Fruit fly (Drosophila melanogaster): Measurements from ENCODE around the gene CG4022.
A peak's percentile ranks its signal among the peaks of the same experiment; 100 is the strongest.

The CG4022 gene

dm6 chr3L:9422636-9423419 lies 12.2 kb upstream of the CG4022 start, which contains the start of gene aay (continued):
- TF ChIP-seq hkb (optimal IDR thresholded peaks at IDR 0.05) (no peak), hkb (GFP tag; IDR thresholded peaks at IDR 0.05) (peak; percentile 99), Spps (tag; optimal IDR thresholded peaks at IDR 0.05) (peak; percentile 98), sens-2 (GFP tag; IDR thresholded peaks at IDR 0.05) (peak; percentile 96), sug (tag; optimal IDR thresholded peaks at IDR 0.05) (peak; percentile 98), Doc3 (GFP tag; IDR thresholded peaks at IDR 0.05; ENCODE audit: partially characterized antibody) (no peak), CG3838 (GFP tag; optimal IDR thresholded peaks at IDR 0.05) (peak; percentile 97), CG12942 (GFP tag; optimal IDR thresholded peaks at IDR 0.05) (peak; percentile 99), lov (optimal IDR thresholded peaks at IDR 0.05) (peak; percentile 42), lov (GFP tag; IDR thresholded peaks at IDR 0.05) (peak; percentile 98), hb (GFP tag; IDR thresholded peaks at IDR 0.05; ENCODE audit: partially characterized antibody) (no peak), mam (GFP tag; optimal IDR thresholded peaks at IDR 0.05) (peak; percentile 97), CG9609 (GFP tag; optimal IDR thresholded peaks at IDR 0.05) (peak; percentile 97), kni (GFP tag; optimal IDR thresholded peaks at IDR 0.05) (peak; percentile 95), CG5245 (GFP tag; optimal IDR thresholded peaks at IDR 0.05) (peak; percentile 97), inv (GFP tag; IDR thresholded peaks at IDR 0.05; ENCODE audit: partially characterized antibody) (no peak), Eip74EF (GFP tag; optimal IDR thresholded peaks at IDR 0.05) (peak in 1 of 2 experiments; percentile 100), CG7745 (tag; optimal IDR thresholded peaks at IDR 0.05) (peak; percentile 88), CG12104 (GFP tag; optimal IDR thresholded peaks at IDR 0.05) (peak; percentile 98), CG10431 (GFP tag; optimal IDR thresholded peaks at IDR 0.05) (peak; percentile 92), CG34224 (GFP tag; IDR thresholded peaks at IDR 0.05; ENCODE audit: partially characterized antibody) (peak; percentile 57; the same call in 2 of the 3 replicates), CG11085 (GFP tag; IDR thresholded peaks at IDR 0.05) (peak; percentile 96), CG10321 (GFP tag; IDR thresholded peaks at IDR 0.05) (peak; percentile 86), Mad (GFP tag; optimal IDR thresholded peaks at IDR 0.05) (peak; percentile 99), CG12236 (GFP tag; optimal IDR thresholded peaks at IDR 0.05) (peak; percentile 97), grau (tag; optimal IDR thresholded peaks at IDR 0.05) (peak; percentile 99), her (GFP tag; optimal IDR thresholded peaks at IDR 0.05) (peak; percentile 88), CG31365 (tag; optimal IDR thresholded peaks at IDR 0.05) (peak; percentile 90), Deaf1 (tag; optimal IDR thresholded peaks at IDR 0.05) (peak; percentile 90), HLH4C (GFP tag; IDR thresholded peaks at IDR 0.05; ENCODE audit: partially characterized antibody) (0 out of 3 replicates have a peak, but pooled peaks have one; percentile 37), Hr78 (GFP tag; optimal IDR thresholded peaks at IDR 0.05) (peak in 1 of 2 experiments; percentile 96), Hand (GFP tag; optimal IDR thresholded peaks at IDR 0.05) (peak; percentile 97), BtbVII (GFP tag; optimal IDR thresholded peaks at IDR 0.05) (peak; percentile 99), Jarid2 (GFP tag; optimal IDR thresholded peaks at IDR 0.05) (peak; percentile 92), Fer1 (GFP tag; optimal IDR thresholded peaks at IDR 0.05) (peak; percentile 99), croc (GFP tag; conservative IDR thresholded peaks at IDR 0.05) (peak; percentile 98), CG4424 (GFP tag; optimal IDR thresholded peaks at IDR 0.05) (peak; percentile 99), kah (GFP tag; optimal IDR thresholded peaks at IDR 0.05) (peak; percentile 97), ap (GFP tag; IDR thresholded peaks at IDR 0.05) (peak; percentile 97), CG14965 (GFP tag; optimal IDR thresholded peaks at IDR 0.05; ENCODE audit: borderline replicate concordance) (peak; percentile 81), pho (GFP tag; optimal IDR thresholded peaks at IDR 0.05) (peak; percentile 98), CG2875 (GFP tag; optimal IDR thresholded peaks at IDR 0.05) (peak; percentile 99), rib (GFP tag; IDR thresholded peaks at IDR 0.05) (peak; percentile 97), org-1 (GFP tag; optimal IDR thresholded peaks at IDR 0.05) (peak; percentile 99), zfh1 (GFP tag; IDR thresholded peaks at IDR 0.05) (peak; percentile 99), CG2889 (GFP tag; IDR thresholded peaks at IDR 0.05) (peak; percentile 97), CG30020 (tag; optimal IDR thresholded peaks at IDR 0.05) (peak; percentile 89), Oaz (GFP tag; IDR thresholded peaks at IDR 0.05) (peak; percentile 96), otp (GFP tag; IDR thresholded peaks at IDR 0.05) (peak; percentile 97)

Data from whole organism, embryonic.